Fruit fly (Drosophila melanogaster) whole organism, embryonic: ENCODE measurements around the gene CG32428.

Experiments used
- Awh ChIP-seq: fragments of 200-800 bp; sonication (Bioruptor generic); IDR thresholded peaks from 2 replicates; pipeline ENCODE4, ENCODE4 v1.3.6; 2022; ENCODE audit warnings: missing biosample characterization, missing genetic modification characterization
- Bgb ChIP-seq: fragments of 200-800 bp; sonication (Bioruptor generic); IDR thresholded peaks from 2 replicates; pipeline ENCODE4 v1.3.6; 2022; ENCODE audit warnings: missing biosample characterization, missing genetic modification characterization; ENCODE audit not compliant: partially characterized antibody
- CG11093 ChIP-seq: fragments of 200-800 bp; sonication (Bioruptor generic); IDR thresholded peaks from 3 replicates; pipeline ENCODE4 v1.3.6; 2022; ENCODE audit warnings: missing biosample characterization, missing genetic modification characterization
- CG12155 ChIP-seq: fragments of 200-800 bp; sonication (Bioruptor generic); optimal IDR thresholded peaks from 3 replicates; lab custom pipeline; 2016; ENCODE audit warnings: missing biosample characterization, missing genetic modification characterization
- CG13123 ChIP-seq: fragments of 200-800 bp; sonication (Bioruptor generic); optimal IDR thresholded peaks from 2 replicates; lab custom pipeline; 2016; ENCODE audit warnings: missing biosample characterization, missing genetic modification characterization
- CG13296 ChIP-seq: fragments of 200-800 bp; sonication (Bioruptor generic); optimal IDR thresholded peaks from 3 replicates; lab custom pipeline; 2018; ENCODE audit warnings: missing biosample characterization, mild to moderate bottlenecking, missing genetic modification characterization
- CG13775 ChIP-seq: fragments of 200-800 bp; sonication (Bioruptor generic); optimal IDR thresholded peaks from 3 replicates; lab custom pipeline; 2017; ENCODE audit warnings: missing biosample characterization, mild to moderate bottlenecking, missing genetic modification characterization
- CG13894 ChIP-seq: fragments of 200-800 bp; sonication (Bioruptor generic); optimal IDR thresholded peaks from 3 replicates; lab custom pipeline; 2018; ENCODE audit warnings: missing biosample characterization, mild to moderate bottlenecking, missing genetic modification characterization, moderate library complexity
- CG1792 ChIP-seq: fragments of 200-800 bp; sonication (Bioruptor generic); optimal IDR thresholded peaks from 2 replicates; lab custom pipeline; 2016; ENCODE audit warnings: missing biosample characterization, missing genetic modification characterization
- CG18764 ChIP-seq: fragments of 200-800 bp; sonication (Bioruptor generic); optimal IDR thresholded peaks from 3 replicates; lab custom pipeline; 2016; ENCODE audit warnings: missing biosample characterization, missing genetic modification characterization
- CG2116 ChIP-seq: fragments of 200-800 bp; sonication (Bioruptor generic); optimal IDR thresholded peaks from 3 replicates; lab custom pipeline; 2018; ENCODE audit warnings: missing biosample characterization, mild to moderate bottlenecking, missing genetic modification characterization
- CG2120 ChIP-seq: fragments of 200-800 bp; sonication (Bioruptor generic); optimal IDR thresholded peaks from 3 replicates; lab custom pipeline; 2016; ENCODE audit warnings: missing biosample characterization, missing genetic modification characterization
- CG2712 ChIP-seq: fragments of 200-800 bp; optimal IDR thresholded peaks from 3 replicates; lab custom pipeline; 2019; ENCODE audit warnings: missing biosample characterization, mild to moderate bottlenecking, missing genetic modification characterization, moderate library complexity
- CG3065 ChIP-seq: fragments of 200-800 bp; sonication (Bioruptor generic); optimal IDR thresholded peaks from 2 replicates; lab custom pipeline; 2016; ENCODE audit warnings: missing biosample characterization, missing genetic modification characterization
- CG31224 ChIP-seq: fragments of 200-800 bp; sonication (Bioruptor generic); IDR thresholded peaks from 2 replicates; pipeline ENCODE4 v1.3.6; 2022; ENCODE audit warnings: missing biosample characterization, missing genetic modification characterization
- CG31365 ChIP-seq: fragments of 200-800 bp; sonication (Bioruptor generic); optimal IDR thresholded peaks from 2 replicates; lab custom pipeline; 2018; ENCODE audit warnings: missing biosample characterization, mild to moderate bottlenecking, missing genetic modification characterization
- CG34376 ChIP-seq: fragments of 200-800 bp; sonication (Bioruptor generic); optimal IDR thresholded peaks from 2 replicates; lab custom pipeline; 2018; ENCODE audit warnings: missing biosample characterization, mild to moderate bottlenecking, missing genetic modification characterization
- CG3847 ChIP-seq: fragments of 200-800 bp; sonication (Bioruptor generic); IDR thresholded peaks from 2 replicates; pipeline ENCODE4 v1.3.6; 2022; ENCODE audit warnings: missing biosample characterization, missing genetic modification characterization
- CG4282 ChIP-seq: fragments of 200-800 bp; sonication (Bioruptor generic); optimal IDR thresholded peaks from 2 replicates; lab custom pipeline; 2016; ENCODE audit warnings: missing biosample characterization, missing genetic modification characterization
- CG4424 ChIP-seq: fragments of 200-800 bp; sonication (Bioruptor generic); optimal IDR thresholded peaks from 3 replicates; lab custom pipeline; 2016; ENCODE audit warnings: missing biosample characterization, missing genetic modification characterization
- CG6854 ChIP-seq: fragments of 200-800 bp; sonication (Bioruptor generic); optimal IDR thresholded peaks from 3 replicates; lab custom pipeline; 2017; ENCODE audit warnings: missing biosample characterization, mild to moderate bottlenecking, missing genetic modification characterization
- CG7271 ChIP-seq: fragments of 200-800 bp; sonication (Bioruptor generic); optimal IDR thresholded peaks from 2 replicates; lab custom pipeline; 2018; ENCODE audit warnings: missing biosample characterization, mild to moderate bottlenecking, missing genetic modification characterization, moderate library complexity
- CG8089 ChIP-seq: fragments of 200-800 bp; sonication (Bioruptor generic); optimal IDR thresholded peaks from 3 replicates; lab custom pipeline; 2016; ENCODE audit warnings: missing biosample characterization, missing genetic modification characterization
- CG8290 ChIP-seq, 3 experiments: fragments of 200-800 bp; sonication (Bioruptor generic); optimal IDR thresholded peaks; 2 replicates each; lab custom pipeline; 2016 to 2019; ENCODE audit warnings: missing biosample characterization in 3 of 3, missing genetic modification characterization in 3 of 3, mild to moderate bottlenecking in 2 of 3, moderate library complexity in 1 of 3
- CG8388 ChIP-seq: fragments of 200-800 bp; sonication (Bioruptor generic); optimal IDR thresholded peaks from 2 replicates; lab custom pipeline; 2019; ENCODE audit warnings: missing biosample characterization, mild to moderate bottlenecking, missing genetic modification characterization, moderate library complexity
- CG8765 ChIP-seq: fragments of 200-800 bp; sonication (Bioruptor generic); IDR thresholded peaks from 2 replicates; pipeline ENCODE4 v1.3.6; 2022; ENCODE audit warnings: missing biosample characterization, missing genetic modification characterization
- CG8924 ChIP-seq: fragments of 200-800 bp; optimal IDR thresholded peaks from 3 replicates; lab custom pipeline; 2019; ENCODE audit warnings: missing biosample characterization, mild to moderate bottlenecking, missing genetic modification characterization, moderate library complexity
- Dek ChIP-seq: fragments of 200-800 bp; sonication (Bioruptor generic); optimal IDR thresholded peaks from 3 replicates; lab custom pipeline; 2019; ENCODE audit warnings: missing biosample characterization, mild to moderate bottlenecking, missing genetic modification characterization, moderate library complexity
- Dref ChIP-seq: fragments of 200-800 bp; sonication (Bioruptor generic); IDR thresholded peaks from 2 replicates; pipeline ENCODE4 v1.3.6; 2022; ENCODE audit warnings: missing biosample characterization, missing genetic modification characterization
- Fer1 ChIP-seq: fragments of 200-800 bp; sonication (Bioruptor generic); optimal IDR thresholded peaks from 2 replicates; lab custom pipeline; 2017; ENCODE audit warnings: missing biosample characterization, mild to moderate bottlenecking, missing genetic modification characterization
- Fer3 ChIP-seq: fragments of 200-800 bp; sonication (Bioruptor generic); optimal IDR thresholded peaks from 2 replicates; lab custom pipeline; 2018; ENCODE audit warnings: missing biosample characterization, mild to moderate bottlenecking, missing genetic modification characterization, moderate library complexity
- Mad ChIP-seq: fragments of 200-800 bp; sonication (Bioruptor generic); optimal IDR thresholded peaks from 2 replicates; lab custom pipeline; 2016; ENCODE audit warnings: missing biosample characterization, missing genetic modification characterization
- Med ChIP-seq: fragments of 200-800 bp; sonication (Bioruptor generic); peaks from one replicate; lab custom pipeline; 2016; ENCODE audit warnings: missing biosample characterization, missing genetic modification characterization, mild to moderate bottlenecking, inconsistent platforms, moderate library complexity
- NC2β ChIP-seq: fragments of 200-800 bp; sonication (Bioruptor generic); optimal IDR thresholded peaks from 2 replicates; lab custom pipeline; 2016; ENCODE audit warnings: missing biosample characterization, missing genetic modification characterization
- Sox100B ChIP-seq: fragments of 200-800 bp; sonication (Bioruptor generic); optimal IDR thresholded peaks from 3 replicates; lab custom pipeline; 2018; ENCODE audit warnings: missing biosample characterization, mild to moderate bottlenecking, missing genetic modification characterization
- TFAM ChIP-seq: fragments of 200-800 bp; sonication (Bioruptor generic); optimal IDR thresholded peaks from 2 replicates; lab custom pipeline; 2017; ENCODE audit warnings: missing biosample characterization, missing genetic modification characterization, inconsistent platforms
- ab ChIP-seq: fragments of 200-800 bp; sonication (Bioruptor generic); optimal IDR thresholded peaks from 2 replicates; lab custom pipeline; 2016; ENCODE audit warnings: missing biosample characterization, missing genetic modification characterization
- bowl ChIP-seq: fragments of 200-800 bp; sonication (Bioruptor generic); IDR thresholded peaks from 2 replicates; pipeline ENCODE4 v1.3.6; 2022; ENCODE audit warnings: missing biosample characterization, missing genetic modification characterization
- emc ChIP-seq: fragments of 200-800 bp; sonication (Bioruptor generic); optimal IDR thresholded peaks from 2 replicates; lab custom pipeline; 2016; ENCODE audit warnings: missing biosample characterization, missing genetic modification characterization
- en ChIP-seq: fragments of 200-800 bp; sonication (Bioruptor generic); optimal IDR thresholded peaks from 2 replicates; lab custom pipeline; 2016; ENCODE audit warnings: missing biosample characterization, missing genetic modification characterization
- gcm ChIP-seq: fragments of 200-800 bp; sonication (Bioruptor generic); optimal IDR thresholded peaks from 2 replicates; lab custom pipeline; 2019; ENCODE audit warnings: missing biosample characterization, mild to moderate bottlenecking, missing genetic modification characterization, moderate library complexity
- jumu ChIP-seq: fragments of 200-800 bp; sonication (Bioruptor generic); optimal IDR thresholded peaks from 3 replicates; lab custom pipeline; 2016; ENCODE audit warnings: missing biosample characterization, missing genetic modification characterization
- org-1 ChIP-seq: fragments of 200-800 bp; sonication (Bioruptor generic); optimal IDR thresholded peaks from 2 replicates; lab custom pipeline; 2017; ENCODE audit warnings: missing biosample characterization, missing genetic modification characterization
- phol ChIP-seq: fragments of 200-800 bp; sonication (Bioruptor generic); optimal IDR thresholded peaks from 3 replicates; lab custom pipeline; 2018; ENCODE audit warnings: missing biosample characterization, mild to moderate bottlenecking, missing genetic modification characterization, moderate library complexity
- pros ChIP-seq: fragments of 200-800 bp; sonication (Bioruptor generic); optimal IDR thresholded peaks from 3 replicates; lab custom pipeline; 2019; ENCODE audit warnings: missing biosample characterization, mild to moderate bottlenecking, missing genetic modification characterization, moderate library complexity
- seq ChIP-seq: fragments of 200-800 bp; sonication (Bioruptor generic); IDR thresholded peaks from 2 replicates; pipeline ENCODE4 v1.3.6; 2022; ENCODE audit warnings: missing biosample characterization, missing genetic modification characterization
- slou ChIP-seq: fragments of 200-800 bp; sonication (Bioruptor generic); optimal IDR thresholded peaks from 3 replicates; lab custom pipeline; 2016; ENCODE audit warnings: missing biosample characterization, missing genetic modification characterization
- sqz ChIP-seq: fragments of 200-800 bp; sonication (Bioruptor generic); optimal IDR thresholded peaks from 3 replicates; lab custom pipeline; 2018; ENCODE audit warnings: missing biosample characterization, mild to moderate bottlenecking, missing genetic modification characterization
- wdn ChIP-seq: fragments of 200-800 bp; sonication (Bioruptor generic); IDR thresholded peaks from 2 replicates; pipeline ENCODE4 v1.3.6; 2022; ENCODE audit warnings: missing biosample characterization, missing genetic modification characterization

Gene CG32428

DNA sequence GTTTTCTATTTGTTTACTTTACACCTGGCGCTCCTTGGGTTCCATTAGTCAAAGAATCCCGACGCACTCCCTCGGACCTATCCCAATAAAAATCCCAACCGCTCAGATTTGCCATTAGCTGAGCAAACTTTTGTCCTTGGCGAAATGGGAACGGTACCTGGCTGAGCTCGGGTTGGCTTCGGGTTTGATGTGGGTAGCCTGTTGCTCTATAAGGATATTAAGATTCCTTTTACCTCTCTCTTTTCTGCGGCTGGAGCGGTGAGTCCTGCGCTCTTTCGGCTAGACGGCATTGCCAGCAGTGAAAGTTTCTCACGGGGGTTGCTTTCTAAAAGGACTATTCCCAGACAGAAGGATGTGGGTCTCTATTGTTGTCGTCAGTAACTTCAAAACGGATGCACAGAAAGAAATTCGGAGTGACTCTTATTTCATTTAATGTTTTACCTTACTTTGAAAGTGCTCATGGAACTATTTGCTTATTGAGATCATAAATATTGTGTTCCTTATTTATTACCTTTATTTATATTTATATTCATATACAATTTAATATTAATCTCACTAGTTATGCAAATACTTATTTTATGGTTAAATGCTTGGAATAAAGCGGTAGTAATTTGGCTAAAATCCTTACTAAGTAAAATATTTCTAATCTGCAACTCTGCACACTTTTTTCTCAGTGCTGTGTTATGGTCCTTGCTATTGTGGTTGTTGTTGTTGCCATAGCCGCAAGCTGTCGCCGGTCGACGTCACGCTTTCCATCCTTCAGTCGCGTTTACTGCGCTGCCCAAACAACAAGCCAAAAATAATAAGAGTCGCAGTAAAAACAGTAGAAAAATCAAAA lies 31.7 kb downstream of the CG32428 start, which contains the start of gene CG5910 (continued):
- TF ChIP-seq CG1792, result no peak
- TF ChIP-seq CG8388, result peak; percentile 87
- TF ChIP-seq Mad (GFP tag; lab: Kevin White, UChicago), result no peak
- TF ChIP-seq CG11093 (GFP tag; lab: Robert Waterston, UW), result peak; percentile 64; the same call in 1 of the 3 replicates
- peak; percentile 80 for TF ChIP-seq CG3847
- TF ChIP-seq CG8924 (tag; lab: Kevin White, UChicago), result peak; percentile 95
- TF ChIP-seq CG3065 (GFP tag; lab: Kevin White, UChicago), result peak; percentile 73
- peak; percentile 91 for TF ChIP-seq pros (GFP tag; lab: Kevin White, UChicago)
- TF ChIP-seq CG13296 (GFP tag; lab: Kevin White, UChicago), result peak; percentile 91
- no peak for TF ChIP-seq Dref (GFP tag; lab: Robert Waterston, UW)
- no peak for TF ChIP-seq en (GFP tag; lab: Kevin White, UChicago)
- TF ChIP-seq Dek (tag; lab: Kevin White, UChicago), result peak; percentile 89
- no peak for TF ChIP-seq TFAM
- peak; percentile 79 for TF ChIP-seq seq (GFP tag; lab: Robert Waterston, UW)
- peak; percentile 80 for TF ChIP-seq CG34376 (GFP tag; lab: Kevin White, UChicago)
- TF ChIP-seq CG4424 (GFP tag; lab: Kevin White, UChicago), result peak; percentile 88
- TF ChIP-seq CG13123 (GFP tag; lab: Kevin White, UChicago), result peak; percentile 76
- TF ChIP-seq Fer1 (GFP tag; lab: Kevin White, UChicago), result peak; percentile 95
- no peak for TF ChIP-seq Bgb (GFP tag; lab: Robert Waterston, UW)
- peak; percentile 78 for TF ChIP-seq slou (GFP tag; lab: Kevin White, UChicago)
- peak; percentile 75 for TF ChIP-seq CG8290 (GFP tag; optimal IDR thresholded peaks at IDR 0.05; lab: Kevin White, UChicago)
- no peak for TF ChIP-seq CG8290 (tag; optimal IDR thresholded peaks at IDR 0.05; lab: Kevin White, UChicago)
- TF ChIP-seq CG2712 (tag; lab: Kevin White, UChicago), result peak; percentile 95
- peak; percentile 66 for TF ChIP-seq CG31224 (GFP tag; lab: Robert Waterston, UW)
- TF ChIP-seq sqz (GFP tag; lab: Kevin White, UChicago), result no peak
- TF ChIP-seq Sox100B (GFP tag; lab: Kevin White, UChicago), result peak; percentile 93
- TF ChIP-seq CG2116 (GFP tag; lab: Kevin White, UChicago), result peak; percentile 54
- peak; percentile 2 for TF ChIP-seq CG8089 (GFP tag; lab: Kevin White, UChicago)
- peak; percentile 86 for TF ChIP-seq org-1
- peak; percentile 64 for TF ChIP-seq Med
- TF ChIP-seq CG7271 (tag; lab: Kevin White, UChicago), result peak; percentile 57
- peak; percentile 72 for TF ChIP-seq wdn (GFP tag; lab: Robert Waterston, UW)
- no peak for TF ChIP-seq ab (GFP tag; lab: Kevin White, UChicago)
- TF ChIP-seq CG12155 (GFP tag; lab: Kevin White, UChicago), result peak; percentile 79
- TF ChIP-seq CG6854 (GFP tag; lab: Kevin White, UChicago), result peak; percentile 89
- TF ChIP-seq CG4282, result no peak
- no peak for TF ChIP-seq bowl
- TF ChIP-seq NC2β (GFP tag; lab: Kevin White, UChicago), result no peak
- peak; percentile 87 for TF ChIP-seq CG13894 (tag; lab: Kevin White, UChicago)
- peak; percentile 84 for TF ChIP-seq Fer3 (tag; lab: Kevin White, UChicago)
- peak; percentile 93 for TF ChIP-seq phol (tag; lab: Kevin White, UChicago)
- 0 out of 2 replicates have a peak, but pooled peaks have one; percentile 39 for TF ChIP-seq CG8765 (GFP tag; lab: Robert Waterston, UW)
- peak; percentile 88 for TF ChIP-seq CG13775
- TF ChIP-seq CG31365, result peak; percentile 2
- TF ChIP-seq Awh (GFP tag; lab: Robert Waterston, UW), result peak; percentile 67
- no peak for TF ChIP-seq emc (GFP tag; lab: Kevin White, UChicago)
- TF ChIP-seq jumu (GFP tag; lab: Kevin White, UChicago), result no peak
- peak; percentile 89 for TF ChIP-seq gcm (GFP tag; lab: Kevin White, UChicago)
- TF ChIP-seq CG2120, result peak; percentile 72
- peak; percentile 63 for TF ChIP-seq CG18764 (GFP tag; lab: Kevin White, UChicago)
